Fruit fly (Drosophila melanogaster) whole organism, embryonic: Measurements from ENCODE around the gene CG7333.
A peak's percentile ranks its signal among the peaks of the same experiment; 100 is the strongest.

ENCODE experiments used
- Ada2b ChIP-seq: fragments of 200-800 bp; sonication (Bioruptor generic); IDR thresholded peaks from 2 replicates; pipeline ENCODE4 v1.3.6; 2022; ENCODE audit warnings: missing biosample characterization, missing genetic modification characterization
- Asciz ChIP-seq: fragments of 200-800 bp; sonication (Bioruptor generic); optimal IDR thresholded peaks from 2 replicates; lab custom pipeline; 2017; ENCODE audit warnings: missing biosample characterization, mild to moderate bottlenecking, missing genetic modification characterization, missing genetic modification reagents
- CG11696 ChIP-seq: fragments of 200-800 bp; sonication (Bioruptor generic); IDR thresholded peaks from 2 replicates; pipeline ENCODE4 v1.3.6; 2022; ENCODE audit warnings: missing biosample characterization, missing genetic modification characterization
- CG12744 ChIP-seq: fragments of 200-800 bp; sonication (Bioruptor generic); optimal IDR thresholded peaks from 2 replicates; lab custom pipeline; 2016; ENCODE audit warnings: missing biosample characterization, missing genetic modification characterization
- CG13287 ChIP-seq: fragments of 200-800 bp; sonication (Bioruptor generic); IDR thresholded peaks from 2 replicates; pipeline ENCODE4 v1.3.6; 2022; ENCODE audit warnings: missing biosample characterization, missing genetic modification characterization; ENCODE audit not compliant: partially characterized antibody
- CG13894 ChIP-seq: fragments of 200-800 bp; sonication (Bioruptor generic); optimal IDR thresholded peaks from 3 replicates; lab custom pipeline; 2018; ENCODE audit warnings: missing biosample characterization, mild to moderate bottlenecking, missing genetic modification characterization, moderate library complexity
- CG14441 ChIP-seq: fragments of 200-800 bp; sonication (Bioruptor generic); IDR thresholded peaks from 2 replicates; pipeline ENCODE4 v1.3.6; 2022; ENCODE audit warnings: missing biosample characterization, missing genetic modification characterization
- CG14710 ChIP-seq: fragments of 200-800 bp; sonication (Bioruptor generic); optimal IDR thresholded peaks from 3 replicates; lab custom pipeline; 2019; ENCODE audit warnings: missing biosample characterization, mild to moderate bottlenecking, missing genetic modification characterization, moderate library complexity
- CG15011 ChIP-seq: fragments of 200-800 bp; sonication (Bioruptor generic); optimal IDR thresholded peaks from 3 replicates; lab custom pipeline; 2018; ENCODE audit warnings: missing biosample characterization, mild to moderate bottlenecking, missing genetic modification characterization
- CG16813 ChIP-seq: fragments of 200-800 bp; sonication (Bioruptor generic); IDR thresholded peaks from 3 replicates; pipeline ENCODE4 v1.3.6; 2022; ENCODE audit warnings: missing biosample characterization, missing genetic modification characterization; ENCODE audit not compliant: partially characterized antibody
- CG16863 ChIP-seq: fragments of 200-800 bp; sonication (Bioruptor generic); optimal IDR thresholded peaks from 3 replicates; lab custom pipeline; 2016; ENCODE audit warnings: missing biosample characterization, missing genetic modification characterization
- CG17612 ChIP-seq: fragments of 200-800 bp; sonication (Bioruptor generic); IDR thresholded peaks from 2 replicates; pipeline ENCODE4 v1.3.6; 2022; ENCODE audit warnings: missing biosample characterization, missing genetic modification characterization
- CG1792 ChIP-seq: fragments of 200-800 bp; sonication (Bioruptor generic); optimal IDR thresholded peaks from 2 replicates; lab custom pipeline; 2016; ENCODE audit warnings: missing biosample characterization, missing genetic modification characterization
- CG1832 ChIP-seq: fragments of 200-800 bp; sonication (Bioruptor generic); optimal IDR thresholded peaks from 2 replicates; lab custom pipeline; 2017; ENCODE audit warnings: missing biosample characterization, mild to moderate bottlenecking, missing genetic modification characterization, inconsistent platforms
- CG18619 ChIP-seq: fragments of 200-800 bp; sonication (Bioruptor generic); optimal IDR thresholded peaks from 3 replicates; lab custom pipeline; 2017; ENCODE audit warnings: missing biosample characterization, mild to moderate bottlenecking, missing genetic modification characterization
- CG30431 ChIP-seq: fragments of 200-800 bp; sonication (Bioruptor generic); optimal IDR thresholded peaks from 2 replicates; lab custom pipeline; 2017; ENCODE audit warnings: missing biosample characterization, missing genetic modification characterization
- CG32532 ChIP-seq: fragments of 200-800 bp; sonication (Bioruptor generic); IDR thresholded peaks from 2 replicates; pipeline ENCODE4 v1.3.6; 2022; ENCODE audit warnings: missing biosample characterization, missing genetic modification characterization
- CG32767 ChIP-seq: fragments of 200-800 bp; sonication (Bioruptor generic); IDR thresholded peaks from 2 replicates; pipeline ENCODE4 v1.3.6; 2022; ENCODE audit warnings: missing biosample characterization, missing genetic modification characterization
- CG33557 ChIP-seq: fragments of 200-800 bp; sonication (Bioruptor generic); optimal IDR thresholded peaks from 2 replicates; lab custom pipeline; 2019; ENCODE audit warnings: missing biosample characterization, mild to moderate bottlenecking, missing genetic modification characterization, moderate library complexity
- CG4360 ChIP-seq: fragments of 200-800 bp; sonication (Bioruptor generic); IDR thresholded peaks from 2 replicates; pipeline ENCODE4 v1.3.6; 2022; ENCODE audit warnings: missing biosample characterization, missing genetic modification characterization
- CG43689 ChIP-seq: fragments of 200-800 bp; sonication (Bioruptor generic); IDR thresholded peaks from 2 replicates; pipeline ENCODE4 v1.3.6; 2022; ENCODE audit warnings: missing biosample characterization, missing genetic modification characterization
- CG4404 ChIP-seq: fragments of 200-800 bp; sonication (Bioruptor generic); IDR thresholded peaks from 2 replicates; pipeline ENCODE4 v1.3.6; 2022; ENCODE audit warnings: missing biosample characterization, missing genetic modification characterization
- CG4424 ChIP-seq: fragments of 200-800 bp; sonication (Bioruptor generic); optimal IDR thresholded peaks from 3 replicates; lab custom pipeline; 2016; ENCODE audit warnings: missing biosample characterization, missing genetic modification characterization
- CG6683 ChIP-seq: fragments of 200-800 bp; sonication (Bioruptor generic); optimal IDR thresholded peaks from 2 replicates; lab custom pipeline; 2017; ENCODE audit warnings: missing biosample characterization, mild to moderate bottlenecking, missing genetic modification characterization, missing genetic modification reagents
- CG7372 ChIP-seq: fragments of 200-800 bp; sonication (Bioruptor generic); IDR thresholded peaks from 2 replicates; pipeline ENCODE4 v1.3.6; 2022; ENCODE audit warnings: missing biosample characterization, missing genetic modification characterization
- CG7745 ChIP-seq: fragments of 200-800 bp; sonication (Bioruptor generic); optimal IDR thresholded peaks from 2 replicates; lab custom pipeline; 2018; ENCODE audit warnings: missing biosample characterization, mild to moderate bottlenecking, missing genetic modification characterization, moderate library complexity
- CG7928 ChIP-seq: fragments of 200-800 bp; sonication (Bioruptor generic); optimal IDR thresholded peaks from 2 replicates; lab custom pipeline; 2017; ENCODE audit warnings: missing biosample characterization, mild to moderate bottlenecking, missing genetic modification characterization
- CG7963 ChIP-seq: fragments of 200-800 bp; sonication (Bioruptor generic); IDR thresholded peaks from 3 replicates; pipeline ENCODE4 v1.3.6; 2022; ENCODE audit warnings: missing biosample characterization, missing genetic modification characterization; ENCODE audit not compliant: partially characterized antibody
- CG8924 ChIP-seq: fragments of 200-800 bp; optimal IDR thresholded peaks from 3 replicates; lab custom pipeline; 2019; ENCODE audit warnings: missing biosample characterization, mild to moderate bottlenecking, missing genetic modification characterization, moderate library complexity
- Fer2 ChIP-seq: fragments of 200-800 bp; sonication (Bioruptor generic); optimal IDR thresholded peaks from 2 replicates; lab custom pipeline; 2018; ENCODE audit warnings: missing biosample characterization, mild to moderate bottlenecking, missing genetic modification characterization, moderate library complexity
- Neu2 ChIP-seq: fragments of 200-800 bp; sonication (Bioruptor generic); optimal IDR thresholded peaks from 3 replicates; lab custom pipeline; 2016; ENCODE audit warnings: missing biosample characterization, missing genetic modification characterization, borderline replicate concordance
- Poxn ChIP-seq: fragments of 200-800 bp; sonication (Bioruptor generic); IDR thresholded peaks from 2 replicates; pipeline ENCODE4 v1.3.6; 2022; ENCODE audit warnings: missing biosample characterization, missing genetic modification characterization
- Rx ChIP-seq: fragments of 200-800 bp; sonication (Bioruptor generic); IDR thresholded peaks from 2 replicates; pipeline ENCODE4 v1.3.6; 2022; ENCODE audit warnings: missing biosample characterization, missing genetic modification characterization
- Tbp ChIP-seq: fragments of >200 bp; optimal IDR thresholded peaks from 2 replicates; lab custom pipeline; 2018; ENCODE audit warnings: missing biosample characterization, missing genetic modification characterization
- YL-1 ChIP-seq: fragments of 200-800 bp; sonication (Bioruptor generic); optimal IDR thresholded peaks from 3 replicates; lab custom pipeline; 2017; ENCODE audit warnings: missing biosample characterization, mild to moderate bottlenecking, missing genetic modification characterization
- ac ChIP-seq: fragments of 200-800 bp; sonication (Bioruptor generic); optimal IDR thresholded peaks from 3 replicates; lab custom pipeline; 2017; ENCODE audit warnings: missing biosample characterization, mild to moderate bottlenecking, missing genetic modification characterization
- az2 ChIP-seq: fragments of 200-800 bp; sonication (Bioruptor generic); optimal IDR thresholded peaks from 3 replicates; lab custom pipeline; 2016; ENCODE audit warnings: missing biosample characterization, missing genetic modification characterization
- chm ChIP-seq: fragments of 200-800 bp; sonication (Bioruptor generic); IDR thresholded peaks from 2 replicates; pipeline ENCODE4 v1.3.6; 2022; ENCODE audit warnings: missing biosample characterization, missing genetic modification characterization
- dan ChIP-seq: fragments of 200-800 bp; sonication (Bioruptor generic); IDR thresholded peaks from 2 replicates; pipeline ENCODE4 v1.3.6; 2022; ENCODE audit warnings: missing biosample characterization, missing genetic modification characterization
- dmrt99B ChIP-seq: fragments of 200-800 bp; sonication (Bioruptor generic); optimal IDR thresholded peaks from 2 replicates; lab custom pipeline; 2018; ENCODE audit warnings: missing biosample characterization, mild to moderate bottlenecking, missing genetic modification characterization, moderate library complexity
- dpn ChIP-seq, 2 experiments: fragments of 200-800 bp; sonication (Bioruptor generic); optimal IDR thresholded peaks; 3 replicates each; lab custom pipeline; 2016; ENCODE audit warnings: missing biosample characterization in 2 of 2, missing genetic modification characterization in 2 of 2
- fd3F ChIP-seq: fragments of 200-800 bp; sonication (Bioruptor generic); optimal IDR thresholded peaks from 2 replicates; lab custom pipeline; 2018; ENCODE audit warnings: missing biosample characterization, mild to moderate bottlenecking, missing genetic modification characterization, moderate library complexity
- gem ChIP-seq: fragments of 200-800 bp; sonication (Bioruptor generic); optimal IDR thresholded peaks from 2 replicates; lab custom pipeline; 2019; ENCODE audit warnings: missing biosample characterization, mild to moderate bottlenecking, missing genetic modification characterization, moderate library complexity
- gsb ChIP-seq: fragments of 200-800 bp; sonication (Bioruptor generic); IDR thresholded peaks from 2 replicates; pipeline ENCODE4 v1.3.6; 2022; ENCODE audit warnings: missing biosample characterization, missing genetic modification characterization
- h ChIP-seq: fragments of >200 bp; optimal IDR thresholded peaks from 2 replicates; lab custom pipeline; 2017
- ind ChIP-seq: fragments of 200-800 bp; sonication (Bioruptor generic); optimal IDR thresholded peaks from 3 replicates; lab custom pipeline; 2016; ENCODE audit warnings: missing biosample characterization, missing genetic modification characterization
- klu ChIP-seq: fragments of 200-800 bp; sonication (Bioruptor generic); IDR thresholded peaks from 2 replicates; pipeline ENCODE4 v1.3.6; 2022; ENCODE audit warnings: missing biosample characterization, missing genetic modification characterization
- knrl ChIP-seq: fragments of 200-800 bp; sonication (Bioruptor generic); IDR thresholded peaks from 3 replicates; pipeline ENCODE4 v1.3.6; 2022; ENCODE audit warnings: missing biosample characterization, missing genetic modification characterization; ENCODE audit not compliant: partially characterized antibody
- repo ChIP-seq: fragments of 200-800 bp; sonication (Bioruptor generic); optimal IDR thresholded peaks from 2 replicates; lab custom pipeline; 2016; ENCODE audit warnings: missing biosample characterization, missing genetic modification characterization
- sqz ChIP-seq: fragments of 200-800 bp; sonication (Bioruptor generic); optimal IDR thresholded peaks from 3 replicates; lab custom pipeline; 2018; ENCODE audit warnings: missing biosample characterization, mild to moderate bottlenecking, missing genetic modification characterization
- unc-4 ChIP-seq: fragments of 200-800 bp; sonication (Bioruptor generic); IDR thresholded peaks from 2 replicates; pipeline ENCODE4 v1.3.6; 2022; ENCODE audit warnings: missing biosample characterization, missing genetic modification characterization; ENCODE audit not compliant: partially characterized antibody

The CG7333 gene

dm6 chr3R:19641498-19642065 lies 41.1 kb downstream of the CG7333 start (continued):
- TF ChIP-seq CG4360 (GFP tag; lab: Robert Waterston, UW) (peak; percentile 60), repo (GFP tag; lab: Kevin White, UChicago) (no peak), CG4404 (no peak), dan (GFP tag; lab: Robert Waterston, UW) (no peak), CG13894 (tag; lab: Kevin White, UChicago) (peak; percentile 86), Poxn (GFP tag; lab: Robert Waterston, UW) (peak; percentile 59; the same call in 1 of the 2 replicates), CG1832 (GFP tag; lab: Kevin White, UChicago) (no peak), Neu2 (GFP tag; lab: Kevin White, UChicago) (no peak), knrl (no peak), gem (tag; lab: Kevin White, UChicago) (peak; percentile 92), YL-1 (no peak), Ada2b (peak; percentile 87), CG43689 (GFP tag; lab: Robert Waterston, UW) (peak; percentile 84), CG17612 (GFP tag; lab: Robert Waterston, UW) (peak; percentile 85), sqz (peak; percentile 83), CG7372 (GFP tag; lab: Robert Waterston, UW) (peak; percentile 82), CG14441 (GFP tag; lab: Robert Waterston, UW) (peak; percentile 91), chm (GFP tag; lab: Robert Waterston, UW) (peak; percentile 91; the same call in 1 of the 2 replicates), Rx (GFP tag; lab: Robert Waterston, UW) (peak; percentile 76), dmrt99B (tag; lab: Kevin White, UChicago) (peak; percentile 92), CG11696 (GFP tag; lab: Robert Waterston, UW) (peak; percentile 90), dpn (GFP tag; optimal IDR thresholded peaks at IDR 0.05; lab: Kevin White, UChicago) (peak; percentile 59 to 75), CG1792 (no peak), CG33557 (GFP tag; lab: Kevin White, UChicago) (peak; percentile 72), CG13287 (GFP tag; lab: Robert Waterston, UW) (no peak), CG16863 (GFP tag; lab: Kevin White, UChicago) (no peak), CG7963 (GFP tag; lab: Robert Waterston, UW) (no peak), CG7928 (GFP tag; lab: Kevin White, UChicago) (peak; percentile 42), ac (GFP tag; lab: Kevin White, UChicago) (peak; percentile 18), h (lab: Kevin White, UChicago) (no peak), CG6683 (GFP tag; lab: Kevin White, UChicago) (peak; percentile 69), ind (peak; percentile 77), unc-4 (no peak), CG32532 (GFP tag; lab: Robert Waterston, UW) (peak; percentile 92), CG8924 (peak; percentile 92), CG4424 (peak; percentile 86), klu (GFP tag; lab: Robert Waterston, UW) (peak; percentile 42; the same call in 1 of the 2 replicates), CG14710 (tag; lab: Kevin White, UChicago) (peak; percentile 79), CG32767 (GFP tag; lab: Robert Waterston, UW) (peak; percentile 84), CG12744 (GFP tag; lab: Kevin White, UChicago) (peak; percentile 41), CG15011 (GFP tag; lab: Kevin White, UChicago) (peak; percentile 72), CG30431 (GFP tag; lab: Kevin White, UChicago) (no peak), fd3F (GFP tag; lab: Kevin White, UChicago) (peak; percentile 86), CG7745 (no peak), CG16813 (GFP tag; lab: Robert Waterston, UW) (no peak), Fer2 (peak; percentile 89), Asciz (peak; percentile 90), CG18619 (peak; percentile 77), gsb (peak; percentile 82), az2 (GFP tag; lab: Kevin White, UChicago) (peak; percentile 76), Tbp (GFP tag; lab: Kevin White, UChicago) (no peak)
